Fruit fly (Drosophila melanogaster) whole organism, adult: ENCODE measurements around the gene Rad17.

Source experiments
- CG11617 ChIP-seq: fragments of 200-800 bp; sonication (Bioruptor generic); optimal IDR thresholded peaks from 2 replicates; lab custom pipeline; 2017; ENCODE audit warnings: mild to moderate bottlenecking, missing biosample characterization, missing genetic modification reagents, missing genetic modification characterization
- CG12768 ChIP-seq: fragments of 200-800 bp; sonication (Bioruptor generic); optimal IDR thresholded peaks from 2 replicates; lab custom pipeline; 2017; ENCODE audit warnings: missing biosample characterization, missing genetic modification characterization, mild to moderate bottlenecking, moderate library complexity, missing genetic modification reagents
- CG14711 ChIP-seq: fragments of 200-800 bp; sonication (Bioruptor generic); optimal IDR thresholded peaks from 2 replicates; lab custom pipeline; 2018; ENCODE audit warnings: missing biosample characterization, mild to moderate bottlenecking, missing genetic modification characterization, moderate library complexity
- CG33017 ChIP-seq: fragments of 200-800 bp; sonication (Bioruptor generic); optimal IDR thresholded peaks from 2 replicates; lab custom pipeline; 2018; ENCODE audit warnings: missing biosample characterization, mild to moderate bottlenecking, missing genetic modification characterization, moderate library complexity
- CG5204 ChIP-seq: fragments of 200-800 bp; sonication (Bioruptor generic); optimal IDR thresholded peaks from 2 replicates; lab custom pipeline; 2016; ENCODE audit warnings: missing biosample characterization, missing genetic modification characterization
- CG7045 ChIP-seq: fragments of 200-800 bp; sonication (Bioruptor generic); optimal IDR thresholded peaks from 2 replicates; lab custom pipeline; 2017; ENCODE audit warnings: missing biosample characterization, mild to moderate bottlenecking, missing genetic modification characterization
- Clk ChIP-seq: fragments of 200-800 bp; sonication (Bioruptor generic); optimal IDR thresholded peaks from 2 replicates; lab custom pipeline; 2017; ENCODE audit warnings: missing biosample characterization, missing genetic modification characterization
- cnc ChIP-seq, 2 experiments: fragments of >200 bp; optimal IDR thresholded peaks; 2 replicates each; lab custom pipeline; 2017
- kay ChIP-seq: fragments of 200-800 bp; sonication (Bioruptor generic); peaks from one replicate; lab custom pipeline; 2016; ENCODE audit warnings: missing biosample characterization, missing genetic modification characterization, borderline replicate concordance
- ovo ChIP-seq: fragments of 200-800 bp; sonication (Bioruptor generic); optimal IDR thresholded peaks from 2 replicates; lab custom pipeline; 2016; ENCODE audit warnings: missing biosample characterization, missing genetic modification characterization
- tj ChIP-seq: fragments of 200-800 bp; sonication (Bioruptor generic); optimal IDR thresholded peaks from 3 replicates; lab custom pipeline; 2017; ENCODE audit warnings: missing biosample characterization, mild to moderate bottlenecking, missing genetic modification characterization, moderate library complexity

DNA sequence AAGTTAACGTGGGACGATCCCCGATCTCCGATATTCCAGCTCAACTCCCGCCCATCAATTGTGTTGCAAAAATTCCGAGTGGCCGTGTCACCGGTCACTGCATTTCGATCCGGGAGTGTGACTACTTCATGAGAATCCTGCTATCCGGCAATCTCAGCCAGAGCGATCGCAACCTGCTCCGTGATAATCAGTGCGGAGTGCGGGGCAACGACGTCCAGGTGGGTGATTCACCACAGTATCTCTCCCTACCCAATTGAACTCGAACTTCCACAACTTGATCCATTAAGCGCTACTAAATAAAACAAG is 5.4 kb downstream of the Rad17 start:
- TF ChIP-seq Clk (GFP tag; lab: Kevin White, UChicago) (no peak), CG12768 (GFP tag; lab: Kevin White, UChicago) (no peak), kay (GFP tag; lab: Kevin White, UChicago) (no peak), tj (GFP tag; lab: Kevin White, UChicago) (no peak), CG11617 (no peak), CG7045 (no peak), CG5204 (GFP tag; lab: Kevin White, UChicago) (no peak), CG14711 (tag; lab: Kevin White, UChicago) (no peak), cnc (optimal IDR thresholded peaks at IDR 0.05; lab: Kevin White, UChicago) (no peak), ovo (GFP tag; lab: Kevin White, UChicago) (no peak), CG33017 (no peak)
